Worm (Caenorhabditis elegans) whole organism, L4 larva: Measurements from ENCODE around the gene F54F2.9.

Experiments
- daf-12 ChIP-seq: fragments of 150-350 bp; optimal IDR thresholded peaks from 2 replicates; lab custom pipeline; 2014; ENCODE audit warnings: missing biosample characterization, missing genetic modification reagents, missing genetic modification characterization
- duxl-1 ChIP-seq: sonication (generic microtip); optimal IDR thresholded peaks from 2 replicates; lab custom pipeline; 2016; ENCODE audit warnings: mild to moderate bottlenecking, missing genetic modification characterization, moderate library complexity, missing compliant biosample characterization; ENCODE audit not compliant: poor library complexity
- hlh-11 ChIP-seq: fragments of 200-800 bp; sonication (Bioruptor generic); optimal IDR thresholded peaks from 2 replicates; lab custom pipeline; 2018; ENCODE audit warnings: mild to moderate bottlenecking, missing genetic modification characterization, missing compliant biosample characterization
- lin-13 ChIP-seq: fragments of 150-350 bp; optimal IDR thresholded peaks from 2 replicates; lab custom pipeline; 2014; ENCODE audit warnings: missing biosample characterization, missing genetic modification reagents, missing genetic modification characterization
- nhr-111 ChIP-seq: fragments of 200-800 bp; sonication (Bioruptor generic); optimal IDR thresholded peaks from 2 replicates; lab custom pipeline; 2018; ENCODE audit warnings: mild to moderate bottlenecking, missing genetic modification characterization, missing compliant biosample characterization
- nhr-6 ChIP-seq: fragments of 150-350 bp; optimal IDR thresholded peaks from 2 replicates; lab custom pipeline; 2014; ENCODE audit warnings: missing biosample characterization, missing genetic modification characterization
- nhr-77 ChIP-seq: fragments of 150-350 bp; optimal IDR thresholded peaks from 2 replicates; lab custom pipeline; 2014; ENCODE audit warnings: missing biosample characterization, missing genetic modification characterization
- skn-1 ChIP-seq: fragments of 150-350 bp; optimal IDR thresholded peaks from 2 replicates; lab custom pipeline; 2014; ENCODE audit warnings: missing biosample characterization, missing genetic modification characterization
- unc-130 ChIP-seq: sonication (generic microtip); optimal IDR thresholded peaks from 2 replicates; lab custom pipeline; 2016; ENCODE audit warnings: missing genetic modification reagents, missing genetic modification characterization, missing compliant biosample characterization

DNA sequence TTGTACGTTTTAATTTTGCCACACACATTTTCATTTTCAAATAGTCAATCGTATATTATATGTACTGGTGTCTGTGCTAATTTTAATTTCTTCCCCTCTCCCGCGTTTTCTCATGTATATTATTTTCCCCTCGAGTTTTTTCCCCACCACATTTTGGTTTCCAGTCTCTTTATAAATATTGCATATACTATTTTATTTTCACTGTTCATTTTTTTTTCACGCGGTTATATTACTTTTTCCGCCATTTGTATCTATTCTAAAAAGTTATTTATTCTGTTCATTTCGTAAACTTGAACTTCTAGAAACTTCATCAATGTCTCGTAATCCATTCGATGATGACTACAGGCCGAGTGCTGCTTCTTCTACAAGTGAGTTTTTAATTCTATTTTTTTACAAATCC is 51.1 kb downstream of the F54F2.9 start, which contains the start of gene snap-29:
- TF ChIP-seq daf-12 (tag; lab: Kevin White, UChicago) (no peak), unc-130 (GFP tag; lab: Kevin White, UChicago) (no peak), nhr-77 (tag; lab: Kevin White, UChicago) (no peak), lin-13 (GFP tag; lab: Kevin White, UChicago) (no peak), hlh-11 (tag; lab: Kevin White, UChicago) (no peak), skn-1 (tag; lab: Kevin White, UChicago) (no peak), duxl-1 (no peak), nhr-6 (tag; lab: Kevin White, UChicago) (no peak), nhr-111 (GFP tag; lab: Kevin White, UChicago) (no peak)
